Worm (Caenorhabditis elegans) whole organism, L4/young adult: ENCODE results near the gene gnrr-2.

Experiments
- W03F9.2 ChIP-seq: fragments of 150-350 bp; optimal IDR thresholded peaks from 2 replicates; lab custom pipeline; 2014; ENCODE audit warnings: missing biosample characterization, missing genetic modification characterization
- dao-5 ChIP-seq: sonication (generic microtip); optimal IDR thresholded peaks from 2 replicates; lab custom pipeline; 2016; ENCODE audit warnings: missing genotype, missing genetic modification characterization, moderate library complexity, missing compliant biosample characterization
- him-1 ChIP-seq: sonication (generic microtip); optimal IDR thresholded peaks from 2 replicates; lab custom pipeline; 2016; ENCODE audit warnings: missing genotype, missing genetic modification reagents, missing genetic modification characterization, missing compliant biosample characterization

gnrr-2 gene

DNA sequence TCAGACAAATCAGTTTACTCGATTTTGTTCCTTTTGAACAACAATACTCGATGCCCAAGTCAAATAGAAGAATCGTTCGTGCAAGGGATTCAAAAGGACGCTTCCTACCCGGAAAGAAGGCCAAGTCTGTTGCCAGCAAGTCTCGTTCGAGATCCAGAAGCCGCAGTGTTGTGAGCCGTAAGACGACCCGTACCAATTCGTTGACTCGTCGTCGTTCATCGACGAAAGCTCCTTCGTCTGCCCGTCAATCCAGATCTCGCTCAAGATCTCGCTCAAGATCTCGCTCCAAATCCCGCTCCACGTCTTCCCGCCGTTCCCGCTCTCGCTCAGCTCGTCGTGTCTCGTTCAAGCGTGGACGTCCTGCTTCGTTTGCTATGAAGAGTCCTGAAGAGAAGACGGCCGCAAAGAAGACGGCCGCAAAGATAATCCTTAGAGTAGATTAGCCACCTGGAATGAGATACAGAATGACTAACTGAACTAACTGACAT lies 51.8 kb downstream of the gnrr-2 start, which contains the start of gene F08H9.2:
Gene F08H9.2 (plus strand): TSS at position 51 of the 488 bp plus-strand sequence.
- no peak for TF ChIP-seq dao-5 (tag; lab: Kevin White, UChicago)
- TF ChIP-seq him-1 (tag; lab: Kevin White, UChicago) = no peak
- TF ChIP-seq W03F9.2 (tag; lab: Kevin White, UChicago) = no peak
